Fruit fly (Drosophila melanogaster) whole organism, adult: Measurements from ENCODE around the gene Pi3K21B.

Experiments
- CG11617 ChIP-seq: fragments of 200-800 bp; sonication (Bioruptor generic); optimal IDR thresholded peaks from 2 replicates; lab custom pipeline; 2017; ENCODE audit warnings: mild to moderate bottlenecking, missing biosample characterization, missing genetic modification reagents, missing genetic modification characterization
- CG12768 ChIP-seq: fragments of 200-800 bp; sonication (Bioruptor generic); optimal IDR thresholded peaks from 2 replicates; lab custom pipeline; 2017; ENCODE audit warnings: missing biosample characterization, missing genetic modification characterization, mild to moderate bottlenecking, moderate library complexity, missing genetic modification reagents
- CG14711 ChIP-seq: fragments of 200-800 bp; sonication (Bioruptor generic); optimal IDR thresholded peaks from 2 replicates; lab custom pipeline; 2018; ENCODE audit warnings: missing biosample characterization, mild to moderate bottlenecking, missing genetic modification characterization, moderate library complexity
- CG1620 ChIP-seq: fragments of 200-800 bp; sonication (Bioruptor generic); optimal IDR thresholded peaks from 2 replicates; lab custom pipeline; 2016; ENCODE audit warnings: missing biosample characterization, missing genetic modification characterization
- CG33017 ChIP-seq: fragments of 200-800 bp; sonication (Bioruptor generic); optimal IDR thresholded peaks from 2 replicates; lab custom pipeline; 2018; ENCODE audit warnings: missing biosample characterization, mild to moderate bottlenecking, missing genetic modification characterization, moderate library complexity
- CG5204 ChIP-seq: fragments of 200-800 bp; sonication (Bioruptor generic); optimal IDR thresholded peaks from 2 replicates; lab custom pipeline; 2016; ENCODE audit warnings: missing biosample characterization, missing genetic modification characterization
- CG7045 ChIP-seq: fragments of 200-800 bp; sonication (Bioruptor generic); optimal IDR thresholded peaks from 2 replicates; lab custom pipeline; 2017; ENCODE audit warnings: missing biosample characterization, mild to moderate bottlenecking, missing genetic modification characterization
- CG7101 ChIP-seq: fragments of 200-800 bp; sonication (Bioruptor generic); optimal IDR thresholded peaks from 2 replicates; lab custom pipeline; 2018; ENCODE audit warnings: missing biosample characterization, mild to moderate bottlenecking, missing genetic modification characterization, moderate library complexity
- Clk ChIP-seq: fragments of 200-800 bp; sonication (Bioruptor generic); optimal IDR thresholded peaks from 2 replicates; lab custom pipeline; 2017; ENCODE audit warnings: missing biosample characterization, missing genetic modification characterization
- Crg-1 ChIP-seq: fragments of 200-800 bp; sonication (Bioruptor generic); optimal IDR thresholded peaks from 2 replicates; lab custom pipeline; 2016; ENCODE audit warnings: missing biosample characterization, missing genetic modification characterization
- Hr96 ChIP-seq: fragments of 200-800 bp; sonication (Bioruptor generic); optimal IDR thresholded peaks from 2 replicates; lab custom pipeline; 2016; ENCODE audit warnings: missing biosample characterization, missing genetic modification characterization
- Mnt ChIP-seq: fragments of 200-800 bp; sonication (Bioruptor generic); optimal IDR thresholded peaks from 2 replicates; lab custom pipeline; 2016; ENCODE audit warnings: missing biosample characterization, mild to moderate bottlenecking, missing genetic modification characterization
- bab1 ChIP-seq: fragments of 200-800 bp; sonication (Bioruptor generic); optimal IDR thresholded peaks from 3 replicates; lab custom pipeline; 2019; ENCODE audit warnings: missing biosample characterization, mild to moderate bottlenecking, missing genetic modification characterization, moderate library complexity
- cic ChIP-seq: fragments of 200-800 bp; sonication (Bioruptor generic); optimal IDR thresholded peaks from 2 replicates; lab custom pipeline; 2017; ENCODE audit warnings: missing biosample characterization, mild to moderate bottlenecking, missing genetic modification characterization, moderate library complexity
- cnc ChIP-seq, 2 experiments: fragments of >200 bp; optimal IDR thresholded peaks; 2 replicates each; lab custom pipeline; 2017
- kay ChIP-seq: fragments of 200-800 bp; sonication (Bioruptor generic); peaks from one replicate; lab custom pipeline; 2016; ENCODE audit warnings: missing biosample characterization, missing genetic modification characterization, borderline replicate concordance
- ovo ChIP-seq: fragments of 200-800 bp; sonication (Bioruptor generic); optimal IDR thresholded peaks from 2 replicates; lab custom pipeline; 2016; ENCODE audit warnings: missing biosample characterization, missing genetic modification characterization
- pad ChIP-seq: fragments of 200-800 bp; sonication (Bioruptor generic); optimal IDR thresholded peaks from 3 replicates; lab custom pipeline; 2017; ENCODE audit warnings: missing biosample characterization, missing genetic modification characterization, mild to moderate bottlenecking, moderate library complexity, missing genetic modification reagents
- tj ChIP-seq: fragments of 200-800 bp; sonication (Bioruptor generic); optimal IDR thresholded peaks from 3 replicates; lab custom pipeline; 2017; ENCODE audit warnings: missing biosample characterization, mild to moderate bottlenecking, missing genetic modification characterization, moderate library complexity
- toe ChIP-seq: fragments of 200-800 bp; sonication (Bioruptor generic); optimal IDR thresholded peaks from 2 replicates; lab custom pipeline; 2016; ENCODE audit warnings: missing biosample characterization, missing genetic modification characterization

The Pi3K21B gene

DNA sequence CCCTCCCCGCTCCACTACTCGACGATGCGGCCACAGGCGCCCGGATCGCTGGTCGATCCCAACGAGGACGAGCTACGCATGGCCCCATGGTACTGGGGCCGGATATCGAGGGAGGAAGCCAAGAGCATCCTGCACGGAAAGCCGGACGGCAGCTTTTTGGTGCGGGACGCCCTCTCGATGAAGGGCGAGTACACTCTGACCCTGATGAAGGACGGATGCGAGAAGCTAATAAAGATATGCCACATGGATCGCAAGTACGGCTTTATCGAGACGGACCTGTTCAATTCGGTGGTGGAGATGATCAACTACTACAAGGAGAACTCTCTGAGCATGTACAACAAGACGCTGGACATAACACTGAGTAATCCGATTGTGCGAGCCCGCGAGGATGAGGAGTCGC is 1.4 kb downstream of the Pi3K21B start:
- TF ChIP-seq tj, result no peak
- no peak for TF ChIP-seq cnc (optimal IDR thresholded peaks at IDR 0.05; lab: Kevin White, UChicago)
- TF ChIP-seq Hr96 (GFP tag; lab: Kevin White, UChicago), result no peak
- TF ChIP-seq Crg-1 (GFP tag; lab: Kevin White, UChicago), result no peak
- no peak for TF ChIP-seq toe (GFP tag; lab: Kevin White, UChicago)
- no peak for TF ChIP-seq CG7101 (tag; lab: Kevin White, UChicago)

DNA sequence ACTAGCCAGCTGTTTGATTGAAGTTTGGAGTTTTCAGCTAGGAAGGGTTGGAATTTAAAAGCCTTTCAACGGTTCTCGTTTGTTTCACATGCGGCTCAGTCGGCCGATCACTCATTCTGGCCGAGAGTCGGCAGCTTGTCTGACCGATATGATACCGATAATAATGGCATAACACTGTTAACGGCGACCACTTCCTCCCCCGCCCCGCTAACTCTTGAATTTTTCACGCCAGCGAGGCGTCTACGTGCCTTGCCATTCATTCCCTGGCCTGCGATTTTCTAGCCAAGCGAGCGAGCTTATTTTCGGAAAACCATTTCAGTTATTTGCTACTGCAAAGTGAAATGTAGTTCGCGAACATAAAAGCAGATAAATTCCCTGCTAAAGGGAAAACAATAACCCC is 2.3 kb downstream of the Pi3K21B start:
- TF ChIP-seq CG7045 (GFP tag; lab: Kevin White, UChicago), result no peak
- TF ChIP-seq kay (GFP tag; lab: Kevin White, UChicago), result no peak
- TF ChIP-seq bab1 (GFP tag; lab: Kevin White, UChicago), result no peak
- no peak for TF ChIP-seq CG5204 (GFP tag; lab: Kevin White, UChicago)
- TF ChIP-seq Crg-1 (GFP tag; lab: Kevin White, UChicago), result no peak
- TF ChIP-seq pad (GFP tag; lab: Kevin White, UChicago), result no peak
- TF ChIP-seq Hr96 (GFP tag; lab: Kevin White, UChicago), result no peak
- TF ChIP-seq cnc (optimal IDR thresholded peaks at IDR 0.05; lab: Kevin White, UChicago), result no peak
- TF ChIP-seq ovo, result no peak
- TF ChIP-seq CG7101 (tag; lab: Kevin White, UChicago), result no peak
- TF ChIP-seq CG33017, result no peak
- no peak for TF ChIP-seq Mnt (GFP tag; lab: Kevin White, UChicago)
- TF ChIP-seq CG11617 (GFP tag; lab: Kevin White, UChicago), result no peak
- no peak for TF ChIP-seq CG12768 (GFP tag; lab: Kevin White, UChicago)

DNA sequence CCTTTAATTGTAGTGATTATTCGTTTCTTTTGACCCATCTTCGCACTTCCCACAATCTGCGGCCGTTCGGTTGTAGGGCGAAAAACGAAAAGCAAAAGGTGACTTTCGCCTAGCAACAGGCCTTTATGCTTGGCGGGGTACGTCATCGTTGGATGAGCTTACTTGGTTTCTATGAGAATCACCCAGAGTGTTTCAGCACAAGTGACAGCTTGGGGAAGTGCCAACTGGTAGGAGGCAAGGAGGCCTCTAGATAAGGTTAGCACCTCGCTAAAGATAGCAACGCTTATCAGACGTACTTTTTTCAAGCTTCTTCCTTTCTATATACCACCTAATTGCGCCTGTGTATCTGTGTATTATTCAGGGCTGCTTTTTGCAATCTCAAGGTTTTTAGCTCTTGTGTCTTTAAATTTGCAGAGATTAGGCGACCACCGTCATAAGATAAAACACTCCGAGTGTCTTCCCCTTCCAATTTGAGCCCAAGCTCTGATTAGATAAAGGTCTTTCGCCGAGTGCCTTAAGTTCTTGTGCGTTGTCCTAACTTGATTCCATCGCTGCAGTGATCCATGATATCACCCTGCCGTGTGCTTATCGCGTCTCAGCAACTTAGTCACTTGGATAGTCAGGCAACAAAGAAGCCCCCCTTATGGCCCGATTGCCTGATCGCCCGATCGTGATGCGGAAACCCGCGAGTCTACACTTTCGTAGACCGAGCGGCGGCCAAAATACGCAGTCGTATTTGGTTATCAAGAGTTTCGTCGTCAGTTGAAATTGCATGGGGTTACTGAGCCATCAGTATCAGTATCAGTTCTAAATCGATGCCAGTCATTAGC is 3.4 kb downstream of the Pi3K21B start:
- TF ChIP-seq CG12768 (GFP tag; lab: Kevin White, UChicago) (no peak), kay (GFP tag; lab: Kevin White, UChicago) (no peak), ovo (no peak), Mnt (GFP tag; lab: Kevin White, UChicago) (no peak), pad (GFP tag; lab: Kevin White, UChicago) (peak; percentile 55), CG14711 (tag; lab: Kevin White, UChicago) (no peak), toe (GFP tag; lab: Kevin White, UChicago) (no peak), cic (GFP tag; lab: Kevin White, UChicago) (peak; percentile 64), Crg-1 (GFP tag; lab: Kevin White, UChicago) (no peak), Hr96 (GFP tag; lab: Kevin White, UChicago) (no peak), CG5204 (GFP tag; lab: Kevin White, UChicago) (no peak), tj (no peak), CG33017 (no peak), CG11617 (GFP tag; lab: Kevin White, UChicago) (no peak)

DNA sequence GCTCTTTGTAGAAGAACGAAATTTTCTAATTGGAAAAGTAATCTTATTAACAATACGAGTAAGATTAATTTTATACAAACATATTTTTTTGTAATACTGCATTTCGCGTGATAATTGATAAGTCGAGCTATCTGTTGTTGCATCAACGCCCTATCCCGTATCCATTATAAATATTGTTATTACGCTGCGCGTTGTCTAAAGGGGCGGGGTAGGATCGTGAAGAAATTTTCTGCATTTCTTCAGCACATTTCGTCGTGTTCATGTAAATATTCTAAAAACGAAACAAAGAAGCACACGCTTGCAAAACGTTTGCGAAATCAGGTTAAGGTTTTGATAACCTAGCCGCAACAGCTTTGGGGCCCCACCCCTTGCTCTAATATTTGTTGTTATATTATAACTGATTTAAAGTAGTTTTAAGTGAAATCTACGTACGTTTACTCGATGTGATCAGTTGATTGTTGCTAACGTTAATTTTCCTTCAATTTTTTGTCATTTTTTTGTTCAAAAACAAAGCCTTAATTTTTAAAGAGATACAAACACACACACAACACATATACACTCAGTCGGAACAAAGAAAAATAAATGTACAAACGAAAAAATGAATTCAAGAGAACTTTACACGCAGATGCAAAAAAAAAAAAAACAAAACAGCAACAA is 5.8 kb downstream of the Pi3K21B start:
- no peak for TF ChIP-seq CG12768 (GFP tag; lab: Kevin White, UChicago)
- peak; percentile 66 for TF ChIP-seq tj
- peak; percentile 94 for TF ChIP-seq kay (GFP tag; lab: Kevin White, UChicago)

DNA sequence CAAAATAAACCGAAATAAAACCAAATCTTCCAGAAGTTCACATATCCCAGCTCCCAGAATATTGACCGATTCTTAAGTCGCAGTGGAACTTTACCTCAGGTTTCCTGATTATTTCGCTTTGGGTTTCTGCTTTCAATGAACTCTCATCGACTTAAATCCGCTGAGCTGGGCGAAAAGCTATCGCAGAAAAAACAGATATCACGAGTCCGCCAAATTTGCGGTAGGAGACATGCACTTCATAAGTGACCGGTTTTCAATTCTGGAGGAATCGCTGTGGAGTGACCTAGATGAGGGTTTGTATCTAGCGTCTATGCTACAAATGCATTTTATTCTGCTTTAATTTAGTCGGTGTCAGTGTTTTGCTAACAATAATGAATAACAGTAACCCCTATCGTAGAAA is 7.5 kb downstream of the Pi3K21B start:
- TF ChIP-seq Crg-1 (GFP tag; lab: Kevin White, UChicago) (no peak), tj (peak; percentile 92)

DNA sequence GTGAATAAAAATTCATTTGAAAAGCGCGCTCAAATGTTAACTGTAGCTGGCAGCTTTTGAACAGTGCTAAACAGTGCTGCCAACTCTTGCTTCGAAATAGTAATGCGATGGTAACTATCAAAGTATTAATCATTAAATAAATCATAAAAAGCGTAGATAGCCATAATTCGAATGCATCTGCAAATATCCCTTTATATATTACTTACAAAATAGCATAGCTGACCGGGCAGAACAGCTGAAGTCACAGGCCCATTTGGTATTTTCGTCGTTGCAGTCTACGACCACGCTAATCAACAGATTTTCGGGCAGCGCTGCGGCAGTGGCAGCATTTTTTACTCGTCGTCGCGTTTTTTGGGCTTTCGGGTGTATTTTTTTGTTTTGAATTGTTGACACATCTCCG is 8.0 kb downstream of the Pi3K21B start, which contains the start of gene Plc21C:
Gene Plc21C, plus strand, starts transcription at position 290 of the 400 bp plus-strand sequence.
- peak; percentile 35 for TF ChIP-seq cic (GFP tag; lab: Kevin White, UChicago)
- no peak for TF ChIP-seq cnc (optimal IDR thresholded peaks at IDR 0.05; lab: Kevin White, UChicago)
- TF ChIP-seq CG5204 (GFP tag; lab: Kevin White, UChicago), result no peak
- TF ChIP-seq tj, result no peak
- peak; percentile 74 for TF ChIP-seq CG1620
- peak; percentile 45 for TF ChIP-seq CG14711 (tag; lab: Kevin White, UChicago)
- TF ChIP-seq bab1 (GFP tag; lab: Kevin White, UChicago), result peak; percentile 75
- TF ChIP-seq Crg-1 (GFP tag; lab: Kevin White, UChicago), result peak; percentile 22
- no peak for TF ChIP-seq Clk (GFP tag; lab: Kevin White, UChicago)
- TF ChIP-seq CG7101 (tag; lab: Kevin White, UChicago), result peak; percentile 16
- TF ChIP-seq Hr96 (GFP tag; lab: Kevin White, UChicago), result no peak
- peak; percentile 82 for TF ChIP-seq ovo
- peak; percentile 24 for TF ChIP-seq CG11617 (GFP tag; lab: Kevin White, UChicago)
- peak; percentile 28 for TF ChIP-seq pad (GFP tag; lab: Kevin White, UChicago)
- TF ChIP-seq CG33017, result peak; percentile 45
- TF ChIP-seq CG12768 (GFP tag; lab: Kevin White, UChicago), result no peak
- no peak for TF ChIP-seq kay (GFP tag; lab: Kevin White, UChicago)
- TF ChIP-seq Mnt (GFP tag; lab: Kevin White, UChicago), result peak; percentile 43
- TF ChIP-seq CG7045 (GFP tag; lab: Kevin White, UChicago), result peak; percentile 4
- peak; percentile 79 for TF ChIP-seq toe (GFP tag; lab: Kevin White, UChicago)
